Worm (Caenorhabditis elegans): Measurements from ENCODE around the gene F09A5.3.

Gene F09A5.3

ce11 chrX:13129949-13130348 is 11.5 kb upstream of the F09A5.3 start, which contains the start of gene spin-3:
Gene spin-3 (plus strand): TSS chrX:13130249.
- no peak for TF ChIP-seq dao-5 (tag; optimal IDR thresholded peaks at IDR 0.05)
- no peak for TF ChIP-seq him-1 (tag; optimal IDR thresholded peaks at IDR 0.05)
- TF ChIP-seq W03F9.2 (tag; optimal IDR thresholded peaks at IDR 0.05), result no peak

- TF ChIP-seq W03F9.2 (tag; optimal IDR thresholded peaks at IDR 0.05) (no peak), him-1 (tag; optimal IDR thresholded peaks at IDR 0.05) (no peak), dao-5 (tag; optimal IDR thresholded peaks at IDR 0.05) (no peak)
Observed at ce11 chrX:13134807-13135206, 6.6 kb upstream of the F09A5.3 start, which contains the start of gene F09A5.2. Gene F09A5.2 (plus strand): TSS chrX:13135107.

ce11 chrX:13139493-13139892 is 1.9 kb upstream of the F09A5.3 start, which contains the start of gene ttr-34:
Gene ttr-34 (plus strand): TSS chrX:13139793.
- no peak for TF ChIP-seq W03F9.2 (tag; optimal IDR thresholded peaks at IDR 0.05)
- TF ChIP-seq dao-5 (tag; optimal IDR thresholded peaks at IDR 0.05), result no peak
- no peak for TF ChIP-seq him-1 (tag; optimal IDR thresholded peaks at IDR 0.05)

- TF ChIP-seq him-1 (tag; optimal IDR thresholded peaks at IDR 0.05) (no peak), W03F9.2 (tag; optimal IDR thresholded peaks at IDR 0.05) (no peak), dao-5 (tag; optimal IDR thresholded peaks at IDR 0.05) (no peak)
Observed at ce11 chrX:13143236-13143635, 1.8 kb downstream of the F09A5.3 start.

- TF ChIP-seq W03F9.2 (tag; optimal IDR thresholded peaks at IDR 0.05) (no peak), dao-5 (tag; optimal IDR thresholded peaks at IDR 0.05) (no peak), him-1 (tag; optimal IDR thresholded peaks at IDR 0.05) (peak; percentile 12)
Observed at ce11 chrX:13143762-13144732, 2.6 kb downstream of the F09A5.3 start.

- TF ChIP-seq dao-5 (tag; optimal IDR thresholded peaks at IDR 0.05) (no peak), W03F9.2 (tag; optimal IDR thresholded peaks at IDR 0.05) (peak; percentile 83), him-1 (tag; optimal IDR thresholded peaks at IDR 0.05) (peak; percentile 94)
Observed at ce11 chrX:13144975-13145618, 3.7 kb downstream of the F09A5.3 start.

- no peak for TF ChIP-seq dao-5 (tag; optimal IDR thresholded peaks at IDR 0.05)
- no peak for TF ChIP-seq W03F9.2 (tag; optimal IDR thresholded peaks at IDR 0.05)
- TF ChIP-seq him-1 (tag; optimal IDR thresholded peaks at IDR 0.05), result no peak
Observed at ce11 chrX:13145988-13146873, 4.8 kb downstream of the F09A5.3 start.

- TF ChIP-seq dao-5 (tag; optimal IDR thresholded peaks at IDR 0.05) (no peak), him-1 (tag; optimal IDR thresholded peaks at IDR 0.05) (no peak), W03F9.2 (tag; optimal IDR thresholded peaks at IDR 0.05) (no peak)
Observed at ce11 chrX:13147105-13147504, 5.7 kb downstream of the F09A5.3 start.

ce11 chrX:13154514-13154913 is 13.1 kb downstream of the F09A5.3 start:
- TF ChIP-seq dao-5 (tag; optimal IDR thresholded peaks at IDR 0.05) (no peak), W03F9.2 (tag; optimal IDR thresholded peaks at IDR 0.05) (no peak), him-1 (tag; optimal IDR thresholded peaks at IDR 0.05) (no peak)

- no peak for TF ChIP-seq W03F9.2 (tag; optimal IDR thresholded peaks at IDR 0.05)
- no peak for TF ChIP-seq him-1 (tag; optimal IDR thresholded peaks at IDR 0.05)
- no peak for TF ChIP-seq dao-5 (tag; optimal IDR thresholded peaks at IDR 0.05)
Observed at ce11 chrX:13155730-13156129, 14.3 kb downstream of the F09A5.3 start.

- TF ChIP-seq dao-5 (tag; optimal IDR thresholded peaks at IDR 0.05) (no peak), W03F9.2 (tag; optimal IDR thresholded peaks at IDR 0.05) (no peak), him-1 (tag; optimal IDR thresholded peaks at IDR 0.05) (no peak)
Observed at ce11 chrX:13157112-13157768, 15.8 kb downstream of the F09A5.3 start.

ce11 chrX:13158487-13158886 is 17.1 kb downstream of the F09A5.3 start:
- TF ChIP-seq him-1 (tag; optimal IDR thresholded peaks at IDR 0.05), result no peak
- no peak for TF ChIP-seq W03F9.2 (tag; optimal IDR thresholded peaks at IDR 0.05)
- no peak for TF ChIP-seq dao-5 (tag; optimal IDR thresholded peaks at IDR 0.05)

ce11 chrX:13159005-13159404 is 17.6 kb downstream of the F09A5.3 start:
- no peak for TF ChIP-seq dao-5 (tag; optimal IDR thresholded peaks at IDR 0.05)
- no peak for TF ChIP-seq W03F9.2 (tag; optimal IDR thresholded peaks at IDR 0.05)
- TF ChIP-seq him-1 (tag; optimal IDR thresholded peaks at IDR 0.05), result no peak
